Fruit fly (Drosophila melanogaster) whole organism, pupa: Measurements from ENCODE around the gene pn.

Experiments used
- CG14655 ChIP-seq: fragments of 200-800 bp; sonication (Bioruptor generic); optimal IDR thresholded peaks from 3 replicates; lab custom pipeline; 2017; ENCODE audit warnings: mild to moderate bottlenecking, missing biosample characterization, missing genetic modification reagents, missing genetic modification characterization
- CG9948 ChIP-seq: fragments of 200-800 bp; sonication (Bioruptor generic); optimal IDR thresholded peaks from 2 replicates; lab custom pipeline; 2018; ENCODE audit warnings: missing biosample characterization, mild to moderate bottlenecking, missing genetic modification characterization, moderate library complexity
- D1 ChIP-seq: fragments of 200-800 bp; sonication (Bioruptor generic); optimal IDR thresholded peaks from 2 replicates; lab custom pipeline; 2018; ENCODE audit warnings: missing biosample characterization, mild to moderate bottlenecking, missing genetic modification characterization, moderate library complexity
- Ets98B ChIP-seq: fragments of 200-800 bp; sonication (Bioruptor generic); IDR thresholded peaks from 2 replicates; pipeline ENCODE4 v1.3.6; 2022; ENCODE audit warnings: missing biosample characterization, missing genetic modification characterization
- Pif1A ChIP-seq: fragments of 200-800 bp; sonication (Bioruptor generic); optimal IDR thresholded peaks from 3 replicates; lab custom pipeline; 2016; ENCODE audit warnings: missing biosample characterization, missing genetic modification characterization
- fd96Ca ChIP-seq: fragments of 200-800 bp; sonication (Bioruptor generic); IDR thresholded peaks from 3 replicates; pipeline ENCODE4 v1.3.6; 2022; ENCODE audit warnings: missing biosample characterization, missing genetic modification characterization
- gl ChIP-seq: fragments of 200-800 bp; sonication (Bioruptor generic); optimal IDR thresholded peaks from 2 replicates; lab custom pipeline; 2018; ENCODE audit warnings: missing biosample characterization, mild to moderate bottlenecking, missing genetic modification characterization
- rn ChIP-seq: fragments of 200-800 bp; sonication (Bioruptor generic); IDR thresholded peaks from 2 replicates; pipeline ENCODE4 v1.3.6; 2022; ENCODE audit warnings: missing biosample characterization, missing genetic modification characterization

DNA sequence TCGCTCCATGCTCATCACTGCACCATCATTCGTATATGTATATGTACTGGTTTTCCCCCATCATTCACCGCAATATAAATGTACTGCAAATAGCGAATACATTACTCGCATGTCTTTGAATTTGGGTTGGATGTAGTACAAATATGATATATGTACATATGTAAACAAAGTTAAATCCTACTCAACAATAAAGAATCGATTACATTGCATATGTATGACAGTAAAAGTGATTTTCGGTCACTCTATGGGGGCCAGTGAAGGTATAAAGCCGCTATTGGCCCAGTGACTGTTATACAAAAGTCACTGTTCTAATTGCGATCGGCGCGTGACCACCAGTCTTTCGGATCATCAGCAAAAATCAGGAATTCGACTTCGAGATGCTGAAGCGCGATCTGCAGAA is 6.5 kb downstream of the pn start, which contains the start of gene CG3457:
- no peak for TF ChIP-seq CG9948 (tag; lab: Kevin White, UChicago)
- no peak for TF ChIP-seq Ets98B (GFP tag; lab: Robert Waterston, UW)
- TF ChIP-seq rn (GFP tag; lab: Robert Waterston, UW), result no peak
- no peak for TF ChIP-seq D1 (tag; lab: Kevin White, UChicago)
- TF ChIP-seq CG14655 (GFP tag; lab: Kevin White, UChicago), result no peak
- TF ChIP-seq fd96Ca (GFP tag; lab: Robert Waterston, UW), result no peak
- no peak for TF ChIP-seq Pif1A (GFP tag; lab: Kevin White, UChicago)
- no peak for TF ChIP-seq gl (tag; lab: Kevin White, UChicago)
